Fruit fly (Drosophila melanogaster) whole organism, embryonic: Measurements from ENCODE around the gene CG10508.
A peak's percentile ranks its signal among the peaks of the same experiment; 100 is the strongest.

Source experiments
- Adf1 ChIP-seq: fragments of 200-800 bp; sonication (Bioruptor generic); IDR thresholded peaks from 2 replicates; pipeline ENCODE4 v1.3.6; 2022; ENCODE audit warnings: missing biosample characterization, missing genetic modification characterization
- Atf6 ChIP-seq: fragments of 200-800 bp; sonication (Bioruptor generic); IDR thresholded peaks from 2 replicates; pipeline ENCODE4 v1.3.6; 2022; ENCODE audit warnings: missing biosample characterization, missing genetic modification characterization
- BtbVII ChIP-seq: fragments of 200-800 bp; sonication (Bioruptor generic); optimal IDR thresholded peaks from 3 replicates; lab custom pipeline; 2017; ENCODE audit warnings: missing biosample characterization, mild to moderate bottlenecking, missing genetic modification characterization
- CG10366 ChIP-seq: fragments of 200-800 bp; sonication (Bioruptor generic); IDR thresholded peaks from 2 replicates; pipeline ENCODE4 v1.3.6; 2022; ENCODE audit warnings: missing biosample characterization, missing genetic modification characterization
- CG11398 ChIP-seq: fragments of 200-800 bp; sonication (Bioruptor generic); optimal IDR thresholded peaks from 2 replicates; lab custom pipeline; 2016; ENCODE audit warnings: missing biosample characterization, missing genetic modification characterization
- CG13894 ChIP-seq: fragments of 200-800 bp; sonication (Bioruptor generic); optimal IDR thresholded peaks from 3 replicates; lab custom pipeline; 2018; ENCODE audit warnings: missing biosample characterization, mild to moderate bottlenecking, missing genetic modification characterization, moderate library complexity
- CG17328 ChIP-seq: fragments of 200-800 bp; sonication (Bioruptor generic); IDR thresholded peaks from 2 replicates; pipeline ENCODE4 v1.3.6; 2022; ENCODE audit warnings: missing biosample characterization, missing genetic modification characterization
- CG1832 ChIP-seq: fragments of 200-800 bp; sonication (Bioruptor generic); optimal IDR thresholded peaks from 2 replicates; lab custom pipeline; 2017; ENCODE audit warnings: missing biosample characterization, mild to moderate bottlenecking, missing genetic modification characterization, inconsistent platforms
- CG18476 ChIP-seq: fragments of 200-800 bp; sonication (Bioruptor generic); optimal IDR thresholded peaks from 2 replicates; lab custom pipeline; 2016; ENCODE audit warnings: missing biosample characterization, mild to moderate bottlenecking, missing genetic modification characterization
- CG2875 ChIP-seq: fragments of 200-800 bp; sonication (Bioruptor generic); optimal IDR thresholded peaks from 2 replicates; lab custom pipeline; 2017; ENCODE audit warnings: missing biosample characterization, mild to moderate bottlenecking, missing genetic modification characterization, missing genetic modification reagents
- CG3065 ChIP-seq: fragments of 200-800 bp; sonication (Bioruptor generic); optimal IDR thresholded peaks from 2 replicates; lab custom pipeline; 2016; ENCODE audit warnings: missing biosample characterization, missing genetic modification characterization
- CG6791 ChIP-seq: fragments of 200-800 bp; sonication (Bioruptor generic); IDR thresholded peaks from 3 replicates; pipeline ENCODE4 v1.3.6; 2022; ENCODE audit warnings: missing biosample characterization, missing genetic modification characterization; ENCODE audit not compliant: partially characterized antibody
- CG8388 ChIP-seq: fragments of 200-800 bp; sonication (Bioruptor generic); optimal IDR thresholded peaks from 2 replicates; lab custom pipeline; 2019; ENCODE audit warnings: missing biosample characterization, mild to moderate bottlenecking, missing genetic modification characterization, moderate library complexity
- CG8924 ChIP-seq: fragments of 200-800 bp; optimal IDR thresholded peaks from 3 replicates; lab custom pipeline; 2019; ENCODE audit warnings: missing biosample characterization, mild to moderate bottlenecking, missing genetic modification characterization, moderate library complexity
- D ChIP-seq, 2 experiments: fragments of 200-800 bp in 1 of 2; fragments of >200 bp in 1 of 2; sonication (Bioruptor generic) in 1 of 2; optimal IDR thresholded peaks; 2 replicates in 1 of 2; 3 replicates in 1 of 2; lab custom pipeline; 2017; ENCODE audit warnings: mild to moderate bottlenecking in 1 of 2, missing biosample characterization in 1 of 2, missing genetic modification characterization in 1 of 2, missing genetic modification reagents in 1 of 2
- Dad ChIP-seq: fragments of 200-800 bp; sonication (Bioruptor generic); optimal IDR thresholded peaks from 3 replicates; lab custom pipeline; 2016; ENCODE audit warnings: missing biosample characterization, missing genetic modification characterization
- Hmr ChIP-seq: fragments of 200-800 bp; sonication (Bioruptor generic); optimal IDR thresholded peaks from 3 replicates; lab custom pipeline; 2017; ENCODE audit warnings: mild to moderate bottlenecking, missing biosample characterization, missing genetic modification reagents, missing genetic modification characterization
- Hr3 ChIP-seq: fragments of 200-800 bp; sonication (Bioruptor generic); optimal IDR thresholded peaks from 3 replicates; lab custom pipeline; 2016; ENCODE audit warnings: missing biosample characterization, missing genetic modification characterization
- Hr51 ChIP-seq, 2 experiments: fragments of 200-800 bp; sonication (Bioruptor generic); optimal IDR thresholded peaks; 2 replicates in 1 of 2; 3 replicates in 1 of 2; lab custom pipeline; 2016 to 2018; ENCODE audit warnings: missing biosample characterization in 2 of 2, missing genetic modification characterization in 2 of 2, mild to moderate bottlenecking in 1 of 2, moderate library complexity in 1 of 2
- MBD-R2 ChIP-seq: fragments of 200-800 bp; sonication (Bioruptor generic); IDR thresholded peaks from 2 replicates; pipeline ENCODE4 v1.3.6; 2022; ENCODE audit warnings: missing biosample characterization, missing genetic modification characterization
- NC2β ChIP-seq: fragments of 200-800 bp; sonication (Bioruptor generic); optimal IDR thresholded peaks from 2 replicates; lab custom pipeline; 2016; ENCODE audit warnings: missing biosample characterization, missing genetic modification characterization
- Optix ChIP-seq: fragments of 200-800 bp; sonication (Bioruptor generic); IDR thresholded peaks from 3 replicates; pipeline ENCODE4 v1.3.6; 2022; ENCODE audit warnings: missing biosample characterization, missing genetic modification characterization
- Rfx ChIP-seq: fragments of 200-800 bp; sonication (Bioruptor generic); IDR thresholded peaks from 2 replicates; pipeline ENCODE4 v1.3.6; 2022; ENCODE audit warnings: missing biosample characterization, missing genetic modification characterization
- Stat92E ChIP-seq, 3 experiments: fragments of >200 bp in 2 of 3; fragments of 200-800 bp in 1 of 3; sonication (Bioruptor generic) in 1 of 3; optimal IDR thresholded peaks; 2 replicates each; lab custom pipeline; 2017 to 2019; ENCODE audit warnings: missing biosample characterization in 3 of 3, missing genetic modification characterization in 3 of 3, mild to moderate bottlenecking in 1 of 3, moderate library complexity in 1 of 3
- TFAM ChIP-seq: fragments of 200-800 bp; sonication (Bioruptor generic); optimal IDR thresholded peaks from 2 replicates; lab custom pipeline; 2017; ENCODE audit warnings: missing biosample characterization, missing genetic modification characterization, inconsistent platforms
- Vsx1 ChIP-seq: fragments of 200-800 bp; sonication (Bioruptor generic); optimal IDR thresholded peaks from 2 replicates; lab custom pipeline; 2017; ENCODE audit warnings: missing biosample characterization, mild to moderate bottlenecking, missing genetic modification characterization, missing genetic modification reagents
- br ChIP-seq: fragments of >200 bp; optimal IDR thresholded peaks from 2 replicates; lab custom pipeline; 2017
- crol ChIP-seq: fragments of 200-800 bp; sonication (Bioruptor generic); IDR thresholded peaks from 2 replicates; pipeline ENCODE4 v1.3.6; 2022; ENCODE audit warnings: missing biosample characterization, missing genetic modification characterization
- crp ChIP-seq, 2 experiments: fragments of 200-800 bp; sonication (Bioruptor generic); optimal IDR thresholded peaks; 2 replicates in 1 of 2; 3 replicates in 1 of 2; lab custom pipeline; 2017; ENCODE audit warnings: missing biosample characterization in 2 of 2, missing genetic modification characterization in 2 of 2, mild to moderate bottlenecking in 1 of 2, moderate library complexity in 1 of 2
- danr ChIP-seq: fragments of 200-800 bp; sonication (Bioruptor generic); IDR thresholded peaks from 2 replicates; pipeline ENCODE4 v1.3.6; 2022; ENCODE audit warnings: missing biosample characterization, missing genetic modification characterization
- disco-r ChIP-seq: fragments of 200-800 bp; sonication (Bioruptor generic); optimal IDR thresholded peaks from 2 replicates; lab custom pipeline; 2016; ENCODE audit warnings: missing biosample characterization, missing genetic modification characterization
- dm ChIP-seq: fragments of 200-800 bp; sonication (Bioruptor generic); optimal IDR thresholded peaks from 3 replicates; lab custom pipeline; 2016; ENCODE audit warnings: missing biosample characterization, missing genetic modification characterization
- dmrt99B ChIP-seq: fragments of 200-800 bp; sonication (Bioruptor generic); optimal IDR thresholded peaks from 2 replicates; lab custom pipeline; 2018; ENCODE audit warnings: missing biosample characterization, mild to moderate bottlenecking, missing genetic modification characterization, moderate library complexity
- dpn ChIP-seq, 2 experiments: fragments of 200-800 bp; sonication (Bioruptor generic); optimal IDR thresholded peaks; 3 replicates each; lab custom pipeline; 2016; ENCODE audit warnings: missing biosample characterization in 2 of 2, missing genetic modification characterization in 2 of 2
- ems ChIP-seq: fragments of 200-800 bp; sonication (Bioruptor generic); optimal IDR thresholded peaks from 3 replicates; lab custom pipeline; 2016; ENCODE audit warnings: missing biosample characterization, missing genetic modification characterization
- exex ChIP-seq: fragments of 200-800 bp; sonication (Bioruptor generic); optimal IDR thresholded peaks from 4 replicates; lab custom pipeline; 2018; ENCODE audit warnings: missing biosample characterization, mild to moderate bottlenecking, missing genetic modification characterization, moderate library complexity
- ind ChIP-seq: fragments of 200-800 bp; sonication (Bioruptor generic); optimal IDR thresholded peaks from 3 replicates; lab custom pipeline; 2016; ENCODE audit warnings: missing biosample characterization, missing genetic modification characterization
- lmd ChIP-seq: fragments of 200-800 bp; sonication (Bioruptor generic); IDR thresholded peaks from 2 replicates; pipeline ENCODE4 v1.3.6; 2022; ENCODE audit warnings: missing biosample characterization, missing genetic modification characterization
- lov ChIP-seq, 2 experiments: fragments of 200-800 bp in 1 of 2; fragments of >200 bp in 1 of 2; sonication (Bioruptor generic) in 1 of 2; IDR thresholded peaks in 1 of 2; optimal IDR thresholded peaks in 1 of 2; 2 replicates in 1 of 2; 3 replicates in 1 of 2; pipeline versions ENCODE4 v1.3.6 to Lab custom; 2017 to 2022; ENCODE audit warnings: missing biosample characterization in 1 of 2, missing genetic modification characterization in 1 of 2
- mam ChIP-seq: fragments of 200-800 bp; sonication (Bioruptor generic); optimal IDR thresholded peaks from 3 replicates; lab custom pipeline; 2016; ENCODE audit warnings: missing biosample characterization, missing genetic modification characterization
- nau ChIP-seq: fragments of 200-800 bp; sonication (Bioruptor generic); optimal IDR thresholded peaks from 3 replicates; lab custom pipeline; 2017; ENCODE audit warnings: missing biosample characterization, mild to moderate bottlenecking, missing genetic modification characterization, missing genetic modification reagents
- org-1 ChIP-seq: fragments of 200-800 bp; sonication (Bioruptor generic); optimal IDR thresholded peaks from 2 replicates; lab custom pipeline; 2017; ENCODE audit warnings: missing biosample characterization, missing genetic modification characterization
- peb ChIP-seq: fragments of 200-800 bp; sonication (Bioruptor generic); IDR thresholded peaks from 2 replicates; pipeline ENCODE4 v1.3.6; 2022; ENCODE audit warnings: missing biosample characterization, missing genetic modification characterization
- sd ChIP-seq: fragments of 200-800 bp; sonication (Bioruptor generic); optimal IDR thresholded peaks from 3 replicates; lab custom pipeline; 2018; ENCODE audit warnings: missing biosample characterization, mild to moderate bottlenecking, missing genetic modification characterization, moderate library complexity
- sens ChIP-seq: fragments of 200-800 bp; sonication (Bioruptor generic); peaks from one replicate; lab custom pipeline; 2016; ENCODE audit warnings: missing biosample characterization, missing genetic modification characterization
- slbo ChIP-seq: fragments of 200-800 bp; sonication (Bioruptor generic); IDR thresholded peaks from 2 replicates; pipeline ENCODE4 v1.3.6; 2022; ENCODE audit warnings: missing biosample characterization, missing genetic modification characterization
- sob ChIP-seq: fragments of 200-800 bp; sonication (Bioruptor generic); IDR thresholded peaks from 2 replicates; pipeline ENCODE4 v1.3.6; 2022; ENCODE audit warnings: missing biosample characterization, missing genetic modification characterization
- toy ChIP-seq: fragments of 200-800 bp; sonication (Bioruptor generic); IDR thresholded peaks from 2 replicates; pipeline ENCODE4 v1.3.6; 2022; ENCODE audit warnings: missing biosample characterization, missing genetic modification characterization
- ttk ChIP-seq: fragments of 200-800 bp; sonication (Bioruptor generic); IDR thresholded peaks from 2 replicates; pipeline ENCODE4 v2.1.2; 2022; ENCODE audit warnings: missing biosample characterization, missing genetic modification characterization
- tup ChIP-seq: fragments of 200-800 bp; sonication (Bioruptor generic); optimal IDR thresholded peaks from 2 replicates; lab custom pipeline; 2016; ENCODE audit warnings: missing biosample characterization, mild to moderate bottlenecking, missing genetic modification characterization, moderate library complexity

The CG10508 gene

dm6 chr3L:21251381-21251780, 41.4 kb downstream of the CG10508 start (continued):
- TF ChIP-seq Stat92E (GFP tag; optimal IDR thresholded peaks at IDR 0.05; lab: Kevin White, UChicago) (no peak), CG11398 (GFP tag; lab: Kevin White, UChicago) (no peak), ind (GFP tag; lab: Kevin White, UChicago) (peak; percentile 14), exex (tag; lab: Kevin White, UChicago) (no peak), Vsx1 (GFP tag; lab: Kevin White, UChicago) (no peak), CG10366 (GFP tag; lab: Robert Waterston, UW) (0 out of 2 replicates have a peak, but pooled peaks have one; percentile 18), CG2875 (GFP tag; lab: Kevin White, UChicago) (no peak), crol (peak; percentile 73), dmrt99B (tag; lab: Kevin White, UChicago) (peak; percentile 20), CG18476 (GFP tag; lab: Kevin White, UChicago) (no peak), Adf1 (GFP tag; lab: Robert Waterston, UW) (peak; percentile 7; the same call in 1 of the 2 replicates), Rfx (peak; percentile 31; the same call in 1 of the 2 replicates), lmd (GFP tag; lab: Robert Waterston, UW) (no peak), mam (GFP tag; lab: Kevin White, UChicago) (no peak), peb (GFP tag; lab: Robert Waterston, UW) (peak; percentile 18; the same call in 1 of the 2 replicates), lov (optimal IDR thresholded peaks at IDR 0.05; lab: Kevin White, UChicago) (no peak), lov (GFP tag; IDR thresholded peaks at IDR 0.05; lab: Robert Waterston, UW) (no peak), tup (no peak), CG17328 (GFP tag; lab: Robert Waterston, UW) (peak; percentile 17; the same call in 1 of the 2 replicates), Hr3 (GFP tag; lab: Kevin White, UChicago) (peak; percentile 17), Optix (peak; percentile 54; the same call in 1 of the 3 replicates), CG6791 (no peak), Atf6 (GFP tag; lab: Robert Waterston, UW) (0 out of 2 replicates have a peak, but pooled peaks have one; percentile 30), br (no peak), ttk (GFP tag; lab: Robert Waterston, UW) (no peak), sd (tag; lab: Kevin White, UChicago) (no peak), dpn (GFP tag; optimal IDR thresholded peaks at IDR 0.05; lab: Kevin White, UChicago) (no peak), CG3065 (GFP tag; lab: Kevin White, UChicago) (no peak), MBD-R2 (GFP tag; lab: Robert Waterston, UW) (0 out of 2 replicates have a peak, but pooled peaks have one; percentile 9), D (optimal IDR thresholded peaks at IDR 0.05; lab: Kevin White, UChicago) (no peak), D (GFP tag; optimal IDR thresholded peaks at IDR 0.05; lab: Kevin White, UChicago) (no peak), nau (GFP tag; lab: Kevin White, UChicago) (no peak), CG8924 (tag; lab: Kevin White, UChicago) (no peak), sens (GFP tag; lab: Kevin White, UChicago) (peak; percentile 73), TFAM (GFP tag; lab: Kevin White, UChicago) (no peak), CG1832 (no peak), NC2β (GFP tag; lab: Kevin White, UChicago) (no peak), Hr51 (GFP tag; optimal IDR thresholded peaks at IDR 0.05; lab: Kevin White, UChicago) (peak in 1 of 2 experiments; percentile 3), crp (GFP tag; optimal IDR thresholded peaks at IDR 0.05; lab: Kevin White, UChicago) (no peak), CG13894 (tag; lab: Kevin White, UChicago) (no peak), org-1 (GFP tag; lab: Kevin White, UChicago) (no peak), toy (no peak), BtbVII (GFP tag; lab: Kevin White, UChicago) (no peak), danr (GFP tag; lab: Robert Waterston, UW) (no peak), slbo (GFP tag; lab: Robert Waterston, UW) (peak; percentile 33; the same call in 1 of the 2 replicates), disco-r (GFP tag; lab: Kevin White, UChicago) (no peak), Dad (GFP tag; lab: Kevin White, UChicago) (no peak), ems (GFP tag; lab: Kevin White, UChicago) (no peak), dm (no peak), CG8388 (GFP tag; lab: Kevin White, UChicago) (peak; percentile 7), sob (GFP tag; lab: Robert Waterston, UW) (0 out of 2 replicates have a peak, but pooled peaks have one; percentile 32), Hmr (GFP tag; lab: Kevin White, UChicago) (no peak)
